Worm (Caenorhabditis elegans) whole organism, young adult: Measurements from ENCODE around the gene F47E1.2.
A peak's percentile ranks its signal among the peaks of the same experiment; 100 is the strongest.
"Not testable (repeated sequence)": the region's sequence is repeated elsewhere in the genome, so short reads cannot be mapped to it uniquely, and the experiment has no call there.

ENCODE experiments used
- B0035.1 ChIP-seq: sonication (generic microtip); optimal IDR thresholded peaks from 2 replicates; lab custom pipeline; 2016; ENCODE audit warnings: missing genetic modification characterization, mild to moderate bottlenecking, missing compliant biosample characterization, missing genotype, missing genetic modification reagents
- B0261.1 ChIP-seq: sonication (generic microtip); optimal IDR thresholded peaks from 2 replicates; lab custom pipeline; 2016; ENCODE audit warnings: mild to moderate bottlenecking, missing genetic modification characterization, moderate library complexity, missing compliant biosample characterization
- D2030.7 ChIP-seq: fragments of 200-800 bp; sonication (Bioruptor generic); IDR thresholded peaks from 2 replicates; pipeline ENCODE4 v1.3.6; 2022; ENCODE audit warnings: missing genetic modification reagents, missing genetic modification characterization, missing compliant biosample characterization
- F23B12.7 ChIP-seq: sonication (generic microtip); optimal IDR thresholded peaks from 2 replicates; lab custom pipeline; 2017; ENCODE audit warnings: missing genetic modification characterization, mild to moderate bottlenecking, missing compliant biosample characterization, antibody characterized with exemption, moderate library complexity; ENCODE audit not compliant: insufficient read depth
- F37B4.10 ChIP-seq: fragments of 200-800 bp; sonication (Bioruptor generic); IDR thresholded peaks from 2 replicates; pipeline ENCODE4 v1.3.6; 2022; ENCODE audit warnings: missing genetic modification characterization, missing compliant biosample characterization
- K12H6.12 ChIP-seq: fragments of 200-800 bp; sonication (Bioruptor generic); optimal IDR thresholded peaks from 2 replicates; lab custom pipeline; 2018; ENCODE audit warnings: mild to moderate bottlenecking, missing genetic modification characterization, missing compliant biosample characterization
- T07F8.4 ChIP-seq: sonication (generic microtip); optimal IDR thresholded peaks from 2 replicates; lab custom pipeline; 2016; ENCODE audit warnings: mild to moderate bottlenecking, missing genetic modification characterization, moderate library complexity, missing compliant biosample characterization
- Y56A3A.18 ChIP-seq: fragments of 200-800 bp; sonication (Bioruptor generic); IDR thresholded peaks from 2 replicates; pipeline ENCODE4 v1.3.6; 2022; ENCODE audit warnings: missing genetic modification reagents, missing genetic modification characterization, missing compliant biosample characterization
- ZK185.1 ChIP-seq: sonication (generic microtip); optimal IDR thresholded peaks from 2 replicates; lab custom pipeline; 2016; ENCODE audit warnings: mild to moderate bottlenecking, missing genetic modification characterization, missing compliant biosample characterization; ENCODE audit not compliant: poor library complexity, severe bottlenecking
- ama-1 ChIP-seq, 3 experiments: fragments of 150-350 bp in 1 of 3; sonication (generic microtip) in 2 of 3; optimal IDR thresholded peaks; 2 replicates each; lab custom pipeline; 2014 to 2018; ENCODE audit warnings: missing biosample characterization in 2 of 3, missing genetic modification characterization in 2 of 3, missing genetic modification reagents in 2 of 3
- athp-1 ChIP-seq: sonication (generic microtip); optimal IDR thresholded peaks from 2 replicates; lab custom pipeline; 2017; ENCODE audit warnings: mild to moderate bottlenecking, missing genetic modification characterization, missing compliant biosample characterization
- attf-3 ChIP-seq: fragments of 200-800 bp; sonication (Bioruptor generic); conservative IDR thresholded peaks from 2 replicates; pipeline ENCODE4 v1.3.6; 2022; ENCODE audit warnings: missing genetic modification reagents, missing genetic modification characterization, missing compliant biosample characterization
- attf-6 ChIP-seq: fragments of 200-800 bp; sonication (Bioruptor generic); IDR thresholded peaks from 2 replicates; pipeline ENCODE4 v1.3.6; 2022; ENCODE audit warnings: missing genetic modification reagents, missing genetic modification characterization, missing compliant biosample characterization
- ceh-27 ChIP-seq: fragments of 200-800 bp; sonication (Bioruptor generic); optimal IDR thresholded peaks from 2 replicates; lab custom pipeline; 2018; ENCODE audit warnings: mild to moderate bottlenecking, missing genetic modification characterization, moderate library complexity, missing compliant biosample characterization
- ceh-79 ChIP-seq: sonication (generic microtip); optimal IDR thresholded peaks from 2 replicates; lab custom pipeline; 2017; ENCODE audit warnings: mild to moderate bottlenecking, missing genetic modification characterization, missing compliant biosample characterization
- die-1 ChIP-seq: sonication (generic microtip); optimal IDR thresholded peaks from 2 replicates; lab custom pipeline; 2016; ENCODE audit warnings: missing genotype, mild to moderate bottlenecking, missing genetic modification characterization, missing compliant biosample characterization
- dpff-1 ChIP-seq: sonication (generic microtip); optimal IDR thresholded peaks from 2 replicates; lab custom pipeline; 2017; ENCODE audit warnings: mild to moderate bottlenecking, missing genetic modification characterization, missing compliant biosample characterization
- dpl-1 ChIP-seq: fragments of 150-350 bp; optimal IDR thresholded peaks from 2 replicates; lab custom pipeline; 2014; ENCODE audit warnings: missing biosample characterization, missing genetic modification reagents, missing genetic modification characterization
- ekl-4 ChIP-seq: fragments of 200-800 bp; sonication (Bioruptor generic); IDR thresholded peaks from 2 replicates; pipeline ENCODE4 v1.3.6; 2022; ENCODE audit warnings: missing genetic modification reagents, missing genetic modification characterization, missing compliant biosample characterization
- hmg-1.2 ChIP-seq: fragments of 200-800 bp; sonication (Bioruptor generic); IDR thresholded peaks from 2 replicates; pipeline ENCODE4 v1.3.6; 2022; ENCODE audit warnings: missing genetic modification reagents, missing genetic modification characterization, missing compliant biosample characterization
- hmg-20 ChIP-seq: fragments of 200-800 bp; sonication (Bioruptor generic); IDR thresholded peaks from 2 replicates; pipeline ENCODE4 v1.3.6; 2022; ENCODE audit warnings: missing genetic modification reagents, missing genetic modification characterization, missing compliant biosample characterization
- lin-26 ChIP-seq: fragments of 200-800 bp; sonication (Bioruptor generic); IDR thresholded peaks from 2 replicates; pipeline ENCODE4 v1.3.6; 2022; ENCODE audit warnings: missing genetic modification reagents, missing genetic modification characterization, missing compliant biosample characterization
- lin-54 ChIP-seq: fragments of 200-800 bp; sonication (Bioruptor generic); optimal IDR thresholded peaks from 2 replicates; lab custom pipeline; 2018; ENCODE audit warnings: mild to moderate bottlenecking, missing genetic modification characterization, missing compliant biosample characterization
- lsy-27 ChIP-seq: sonication (generic microtip); optimal IDR thresholded peaks from 2 replicates; lab custom pipeline; 2017; ENCODE audit warnings: missing genetic modification characterization, mild to moderate bottlenecking, missing compliant biosample characterization, antibody characterized with exemption, missing genotype, borderline replicate concordance; ENCODE audit not compliant: insufficient read depth
- madf-3 ChIP-seq: fragments of 200-800 bp; sonication (Bioruptor generic); IDR thresholded peaks from 2 replicates; pipeline ENCODE4 v1.3.6; 2022; ENCODE audit warnings: missing genetic modification reagents, missing genetic modification characterization, missing compliant biosample characterization
- madf-6 ChIP-seq: fragments of 200-800 bp; sonication (Bioruptor generic); IDR thresholded peaks from 2 replicates; pipeline ENCODE4 v1.3.6; 2022; ENCODE audit warnings: missing genetic modification reagents, missing genetic modification characterization, missing compliant biosample characterization
- madf-8 ChIP-seq: fragments of 200-800 bp; sonication (Bioruptor generic); conservative IDR thresholded peaks from 2 replicates; pipeline ENCODE4 v1.3.6; 2022; ENCODE audit warnings: missing genetic modification reagents, missing genetic modification characterization, missing compliant biosample characterization
- mcd-1 ChIP-seq: fragments of 200-800 bp; sonication (Bioruptor generic); IDR thresholded peaks from 2 replicates; pipeline ENCODE4 v1.3.6; 2022; ENCODE audit warnings: missing genetic modification reagents, missing genetic modification characterization, missing compliant biosample characterization
- mes-4 ChIP-seq: sonication (generic microtip); optimal IDR thresholded peaks from 2 replicates; lab custom pipeline; 2016; ENCODE audit warnings: missing genotype, missing genetic modification characterization, missing compliant biosample characterization
- mxl-1 ChIP-seq: sonication (generic microtip); optimal IDR thresholded peaks from 2 replicates; lab custom pipeline; 2016; ENCODE audit warnings: missing genetic modification characterization, missing compliant biosample characterization
- nfyb-1 ChIP-seq: fragments of 200-800 bp; sonication (Bioruptor generic); IDR thresholded peaks from 2 replicates; pipeline ENCODE4 v1.3.6; 2022; ENCODE audit warnings: missing genetic modification reagents, missing genetic modification characterization, missing compliant biosample characterization
- nhr-120 ChIP-seq: fragments of 200-800 bp; sonication (Bioruptor generic); IDR thresholded peaks from 2 replicates; pipeline ENCODE4 v1.3.6; 2022; ENCODE audit warnings: missing genetic modification characterization, missing compliant biosample characterization
- nhr-90 ChIP-seq: sonication (generic microtip); optimal IDR thresholded peaks from 2 replicates; lab custom pipeline; 2016; ENCODE audit warnings: missing genotype, mild to moderate bottlenecking, missing genetic modification characterization, missing compliant biosample characterization
- rcor-1 ChIP-seq: fragments of 200-800 bp; sonication (Bioruptor generic); IDR thresholded peaks from 2 replicates; pipeline ENCODE4 v1.3.6; 2022; ENCODE audit warnings: missing genetic modification reagents, missing genetic modification characterization, missing compliant biosample characterization
- rec-8 ChIP-seq, 2 experiments: sonication (generic microtip); optimal IDR thresholded peaks; 2 replicates each; lab custom pipeline; 2016; ENCODE audit warnings: mild to moderate bottlenecking in 2 of 2, missing genetic modification characterization in 2 of 2, missing genetic modification reagents in 2 of 2, missing genotype in 2 of 2, missing biosample characterization in 1 of 2, missing compliant biosample characterization in 1 of 2, moderate library complexity in 1 of 2
- rpc-1 ChIP-seq, 2 experiments: fragments of 150-350 bp in 1 of 2; sonication (generic microtip) in 1 of 2; optimal IDR thresholded peaks; 2 replicates each; lab custom pipeline; 2014 to 2018; ENCODE audit warnings: missing biosample characterization in 1 of 2, missing genetic modification characterization in 1 of 2, missing genetic modification reagents in 1 of 2, missing genotype in 1 of 2
- sdz-38 ChIP-seq: sonication (generic microtip); optimal IDR thresholded peaks from 2 replicates; lab custom pipeline; 2016; ENCODE audit warnings: missing genotype, missing genetic modification characterization, missing compliant biosample characterization
- snpc-1.1 ChIP-seq: sonication (generic microtip); optimal IDR thresholded peaks from 2 replicates; lab custom pipeline; 2017; ENCODE audit warnings: missing genetic modification characterization, mild to moderate bottlenecking, missing compliant biosample characterization, antibody characterized with exemption, moderate library complexity, missing genotype, missing genetic modification reagents; ENCODE audit not compliant: insufficient read depth
- snpc-3.4 ChIP-seq: sonication (generic microtip); optimal IDR thresholded peaks from 2 replicates; lab custom pipeline; 2017; ENCODE audit warnings: missing genetic modification characterization, mild to moderate bottlenecking, missing compliant biosample characterization, antibody characterized with exemption, moderate library complexity, missing genotype, missing genetic modification reagents
- tbp1 ChIP-seq: fragments of 200-800 bp; sonication (Bioruptor generic); optimal IDR thresholded peaks from 2 replicates; lab custom pipeline; 2018; ENCODE audit warnings: mild to moderate bottlenecking, missing genetic modification characterization, missing compliant biosample characterization
- ztf-18 ChIP-seq: sonication (generic microtip); optimal IDR thresholded peaks from 2 replicates; lab custom pipeline; 2016; ENCODE audit warnings: missing genotype, mild to moderate bottlenecking, missing genetic modification characterization, missing compliant biosample characterization
- ztf-25 ChIP-seq: fragments of 200-800 bp; sonication (Bioruptor generic); IDR thresholded peaks from 2 replicates; pipeline ENCODE4 v1.3.6; 2022; ENCODE audit warnings: missing genetic modification reagents, missing genetic modification characterization, missing compliant biosample characterization
- ztf-28 ChIP-seq: fragments of 200-800 bp; sonication (Bioruptor generic); IDR thresholded peaks from 2 replicates; pipeline ENCODE4 v1.3.6; 2022; ENCODE audit warnings: missing genetic modification reagents, missing genetic modification characterization, missing compliant biosample characterization

Gene F47E1.2

DNA sequence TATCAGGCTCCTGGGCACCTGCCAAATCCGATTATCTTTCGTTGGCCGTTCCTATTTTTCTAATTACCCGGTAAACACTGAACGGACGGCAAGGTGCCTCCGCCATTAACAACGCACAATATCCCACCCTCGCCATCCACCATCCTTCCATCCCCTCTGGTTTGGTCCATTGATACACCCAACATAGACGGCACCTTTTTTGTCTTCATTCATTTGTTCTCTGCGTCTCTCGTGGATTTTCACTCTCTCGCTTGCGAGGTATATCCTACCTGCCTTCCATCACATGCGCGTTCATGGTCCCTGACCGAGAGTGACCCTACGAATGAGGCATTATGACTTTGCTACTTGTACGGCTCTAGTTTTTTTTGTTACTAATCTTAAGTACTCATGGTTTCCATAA, 32.1 kb downstream of the F47E1.2 start:
- no peak for TF ChIP-seq ceh-27
- TF ChIP-seq madf-8 (GFP tag; lab: Robert Waterston, UW) = no peak
- TF ChIP-seq lin-54 (GFP tag; lab: Kevin White, UChicago) = no peak
- no peak for TF ChIP-seq attf-3 (GFP tag; lab: Robert Waterston, UW)
- no peak for TF ChIP-seq dpl-1 (GFP tag; lab: Kevin White, UChicago)
- TF ChIP-seq hmg-20 (GFP tag; lab: Robert Waterston, UW) = no peak
- TF ChIP-seq rpc-1 (optimal IDR thresholded peaks at IDR 0.05; lab: Kevin White, UChicago) = no peak
- TF ChIP-seq rpc-1 (tag; optimal IDR thresholded peaks at IDR 0.05; lab: Kevin White, UChicago) = no peak
- TF ChIP-seq T07F8.4 = no peak
- TF ChIP-seq sdz-38 (tag; lab: Kevin White, UChicago) = no peak
- no peak for TF ChIP-seq snpc-1.1 (tag; lab: Kevin White, UChicago)
- TF ChIP-seq nfyb-1 = no peak
- TF ChIP-seq D2030.7 (GFP tag; lab: Robert Waterston, UW) = no peak
- no peak for TF ChIP-seq ceh-79 (tag; lab: Kevin White, UChicago)
- TF ChIP-seq ztf-25 (GFP tag; lab: Robert Waterston, UW) = no peak
- TF ChIP-seq ama-1 (optimal IDR thresholded peaks at IDR 0.05; lab: Kevin White, UChicago) = no peak
- TF ChIP-seq ama-1 (GFP tag; optimal IDR thresholded peaks at IDR 0.05; lab: Kevin White, UChicago) = no peak
- no peak for TF ChIP-seq B0035.1 (tag; lab: Kevin White, UChicago)
- TF ChIP-seq K12H6.12 (tag; lab: Kevin White, UChicago) = no peak
- no peak for TF ChIP-seq dpff-1 (tag; lab: Kevin White, UChicago)
- TF ChIP-seq lsy-27 (tag; lab: Kevin White, UChicago) = no peak
- no peak for TF ChIP-seq ztf-18 (tag; lab: Kevin White, UChicago)
- TF ChIP-seq, all 124 proteins: peak for 0

DNA sequence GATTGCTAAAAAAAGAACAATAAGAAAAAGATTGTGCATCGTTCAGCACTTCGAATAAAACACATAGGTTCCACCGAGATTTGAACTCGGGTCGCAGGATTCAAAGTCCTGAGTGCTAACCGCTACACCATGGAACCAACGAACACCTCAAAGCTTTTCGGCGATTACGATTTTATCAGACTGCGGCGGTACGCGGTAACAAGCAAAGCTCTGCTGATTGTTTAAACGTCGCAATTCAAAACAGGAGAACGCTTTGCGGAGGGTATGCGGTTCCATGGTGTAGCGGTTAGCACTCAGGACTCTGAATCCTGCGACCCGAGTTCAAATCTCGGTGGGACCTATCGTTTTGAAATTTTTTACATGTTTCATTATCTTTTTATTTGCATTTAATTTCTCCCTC, 33.1 kb downstream of the F47E1.2 start:
- TF ChIP-seq D2030.7 (GFP tag; lab: Robert Waterston, UW) (0 out of 2 replicates have a peak, but pooled peaks have one; percentile 39), ztf-18 (tag; lab: Kevin White, UChicago) (peak; percentile 27), madf-6 (GFP tag; lab: Robert Waterston, UW) (0 out of 2 replicates have a peak, but pooled peaks have one; percentile 34), mcd-1 (peak; percentile 32; the same call in 1 of the 2 replicates), T07F8.4 (peak; percentile 26), hmg-1.2 (GFP tag; lab: Robert Waterston, UW) (peak; percentile 65), F23B12.7 (tag; lab: Kevin White, UChicago) (peak; percentile 12), attf-6 (GFP tag; lab: Robert Waterston, UW) (0 out of 2 replicates have a peak, but pooled peaks have one; percentile 58), mes-4 (tag; lab: Kevin White, UChicago) (peak; percentile 55), rec-8 (tag; optimal IDR thresholded peaks at IDR 0.05; lab: Kevin White, UChicago) (peak in 1 of 2 experiments; percentile 44), lin-54 (GFP tag; lab: Kevin White, UChicago) (peak; percentile 5), Y56A3A.18 (peak; percentile 62; the same call in 1 of the 2 replicates), F37B4.10 (GFP tag; lab: Robert Waterston, UW) (0 out of 2 replicates have a peak, but pooled peaks have one; percentile 84), nhr-90 (tag; lab: Kevin White, UChicago) (peak; percentile 16), ztf-25 (GFP tag; lab: Robert Waterston, UW) (peak; percentile 8; the same call in 1 of the 2 replicates), ZK185.1 (peak; percentile 15), die-1 (tag; lab: Kevin White, UChicago) (peak; percentile 58), tbp1 (GFP tag; lab: Kevin White, UChicago) (peak; percentile 87), snpc-3.4 (peak; percentile 68), rcor-1 (GFP tag; lab: Robert Waterston, UW) (peak; percentile 6; the same call in 1 of the 2 replicates), ama-1 (GFP tag; optimal IDR thresholded peaks at IDR 0.05; lab: Kevin White, UChicago) (peak in 1 of 2 experiments; percentile 34), ztf-28 (0 out of 2 replicates have a peak, but pooled peaks have one; percentile 28), rpc-1 (optimal IDR thresholded peaks at IDR 0.05; lab: Kevin White, UChicago) (peak; percentile 78), rpc-1 (tag; optimal IDR thresholded peaks at IDR 0.05; lab: Kevin White, UChicago) (peak; percentile 82), ekl-4 (peak; percentile 47; the same call in 1 of the 2 replicates), mxl-1 (tag; lab: Kevin White, UChicago) (peak; percentile 17), nhr-120 (0 out of 2 replicates have a peak, but pooled peaks have one; percentile 63), B0261.1 (peak; percentile 82), athp-1 (peak; percentile 2), lin-26 (GFP tag; lab: Robert Waterston, UW) (peak; percentile 74; the same call in 1 of the 2 replicates), madf-3 (GFP tag; lab: Robert Waterston, UW) (0 out of 2 replicates have a peak, but pooled peaks have one; percentile 12)
- TF ChIP-seq ama-1 (optimal IDR thresholded peaks at IDR 0.05; lab: Kevin White, UChicago) = not testable (repeated sequence)
